Worm (Caenorhabditis elegans) whole organism, early embryonic: ENCODE results near the gene mix-1.

Source experiments
- ama-1 ChIP-seq: fragments of 150-350 bp; optimal IDR thresholded peaks from 2 replicates; lab custom pipeline; 2014
- flt-1 ChIP-seq: fragments of 200-800 bp; sonication (Bioruptor generic); IDR thresholded peaks from 2 replicates; pipeline ENCODE4 v1.3.6; 2022; ENCODE audit warnings: missing genetic modification characterization, missing compliant biosample characterization
- hmg-4 ChIP-seq: fragments of 200-800 bp; sonication (Bioruptor generic); optimal IDR thresholded peaks from 2 replicates; lab custom pipeline; 2018; ENCODE audit warnings: mild to moderate bottlenecking, missing genetic modification characterization, missing compliant biosample characterization
- sea-1 ChIP-seq: fragments of 200-800 bp; sonication (Bioruptor generic); conservative IDR thresholded peaks from 2 replicates; pipeline ENCODE4 v1.3.6; 2022; ENCODE audit warnings: missing genetic modification characterization, missing compliant biosample characterization
- tbx-37 ChIP-seq: fragments of 200-800 bp; sonication (Bioruptor generic); conservative IDR thresholded peaks from 2 replicates; pipeline ENCODE4 v1.3.6; 2022; ENCODE audit warnings: missing genetic modification reagents, missing genetic modification characterization, missing compliant biosample characterization
- tra-4 ChIP-seq: sonication (generic microtip); optimal IDR thresholded peaks from 2 replicates; lab custom pipeline; 2017; ENCODE audit warnings: missing genetic modification characterization, missing compliant biosample characterization

DNA sequence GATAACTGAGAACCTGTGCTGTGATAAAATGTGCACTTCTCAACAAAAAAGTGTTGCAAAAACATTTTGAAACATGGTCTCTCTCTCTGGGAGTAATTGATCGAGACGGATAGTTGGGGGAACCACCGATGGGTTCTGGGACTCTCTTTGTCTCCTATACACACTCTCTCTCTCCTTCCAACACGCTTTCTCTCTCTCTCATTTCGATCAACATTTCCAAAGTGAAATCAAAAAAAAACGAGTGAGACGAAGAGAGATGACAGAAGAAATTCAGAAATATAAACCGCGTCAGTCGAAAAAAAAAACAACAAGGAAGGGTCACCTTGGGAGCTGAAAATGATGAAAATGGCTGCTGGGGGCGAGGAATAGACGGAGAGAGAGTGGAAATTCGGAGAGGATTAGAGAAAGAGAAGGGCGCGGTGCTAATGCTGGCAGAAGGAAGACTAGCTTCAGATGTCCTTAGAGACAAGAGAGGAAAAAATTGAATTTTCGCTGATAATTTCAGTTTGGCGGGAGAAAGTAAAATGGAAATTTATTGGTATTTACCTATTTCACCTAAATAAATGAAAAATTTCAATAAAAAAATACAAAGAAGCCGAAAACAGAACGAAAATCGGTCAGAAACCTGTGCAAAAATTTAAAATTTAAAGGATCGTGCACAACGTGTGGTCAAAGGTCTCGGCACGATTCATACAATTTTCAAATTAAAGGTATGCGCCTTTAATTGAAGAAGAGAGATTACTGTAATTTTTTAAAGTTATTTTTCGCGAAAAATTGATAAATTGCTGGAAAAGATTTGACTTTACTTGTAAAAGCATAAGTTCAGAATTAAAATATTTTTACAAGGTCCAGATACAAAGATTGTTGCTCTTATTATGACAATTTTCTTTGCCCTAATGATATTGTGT, 39.0 kb downstream of the mix-1 start:
- TF ChIP-seq tbx-37 (no peak), ama-1 (no peak), sea-1 (GFP tag; lab: Robert Waterston, UW) (no peak), tra-4 (tag; lab: Kevin White, UChicago) (no peak), hmg-4 (GFP tag; lab: Kevin White, UChicago) (no peak), flt-1 (GFP tag; lab: Robert Waterston, UW) (no peak)
